Fruit fly (Drosophila melanogaster) whole organism, prepupa: ENCODE measurements around the gene CG6195.

Source experiments
- CG10631 ChIP-seq: fragments of 200-800 bp; sonication (Bioruptor generic); optimal IDR thresholded peaks from 2 replicates; lab custom pipeline; 2016; ENCODE audit warnings: missing biosample characterization, missing genetic modification characterization
- CG11762 ChIP-seq: fragments of 200-800 bp; sonication (Bioruptor generic); optimal IDR thresholded peaks from 3 replicates; lab custom pipeline; 2016; ENCODE audit warnings: missing biosample characterization, missing genetic modification characterization; ENCODE audit not compliant: insufficient read depth
- CG15336 ChIP-seq: fragments of 200-800 bp; sonication (Bioruptor generic); IDR thresholded peaks from 2 replicates; pipeline ENCODE4 v1.3.6; 2022; ENCODE audit warnings: missing biosample characterization, missing genetic modification characterization
- CG3032 ChIP-seq: fragments of 200-800 bp; optimal IDR thresholded peaks from 2 replicates; lab custom pipeline; 2019; ENCODE audit warnings: missing biosample characterization, mild to moderate bottlenecking, missing genetic modification characterization, moderate library complexity
- CG32006 ChIP-seq: fragments of 200-800 bp; sonication (Bioruptor generic); optimal IDR thresholded peaks from 3 replicates; lab custom pipeline; 2017; ENCODE audit warnings: missing biosample characterization, mild to moderate bottlenecking, missing genetic modification characterization
- CG34406 ChIP-seq: fragments of 200-800 bp; sonication (Bioruptor generic); optimal IDR thresholded peaks from 3 replicates; lab custom pipeline; 2016; ENCODE audit warnings: missing biosample characterization, missing genetic modification characterization
- CG6276 ChIP-seq: fragments of 200-800 bp; sonication (Bioruptor generic); optimal IDR thresholded peaks from 2 replicates; lab custom pipeline; 2017; ENCODE audit warnings: missing biosample characterization, mild to moderate bottlenecking, missing genetic modification characterization
- CG8119 ChIP-seq: fragments of 200-800 bp; sonication (Bioruptor generic); IDR thresholded peaks from 3 replicates; pipeline ENCODE4 v1.3.6; 2022; ENCODE audit warnings: missing biosample characterization, missing genetic modification characterization
- Gug ChIP-seq: fragments of 200-800 bp; sonication (Bioruptor generic); IDR thresholded peaks from 2 replicates; pipeline ENCODE4 v1.3.6; 2022; ENCODE audit warnings: missing biosample characterization, missing genetic modification characterization
- OdsH ChIP-seq: fragments of 200-800 bp; sonication (Bioruptor generic); optimal IDR thresholded peaks from 3 replicates; lab custom pipeline; 2016; ENCODE audit warnings: missing biosample characterization, missing genetic modification characterization
- achi ChIP-seq: fragments of 200-800 bp; sonication (Bioruptor generic); optimal IDR thresholded peaks from 3 replicates; lab custom pipeline; 2016; ENCODE audit warnings: missing biosample characterization, missing genetic modification characterization
- acj6 ChIP-seq: fragments of 200-800 bp; sonication (Bioruptor generic); optimal IDR thresholded peaks from 3 replicates; lab custom pipeline; 2016; ENCODE audit warnings: missing biosample characterization, missing genetic modification characterization
- fd59A ChIP-seq: fragments of 200-800 bp; sonication (Bioruptor generic); optimal IDR thresholded peaks from 2 replicates; lab custom pipeline; 2017; ENCODE audit warnings: missing biosample characterization, mild to moderate bottlenecking, missing genetic modification characterization, missing genetic modification reagents
- fkh ChIP-seq: fragments of 200-800 bp; sonication (Bioruptor generic); optimal IDR thresholded peaks from 3 replicates; lab custom pipeline; 2017; ENCODE audit warnings: missing biosample characterization, mild to moderate bottlenecking, missing genetic modification characterization, moderate library complexity
- salr ChIP-seq, 2 experiments: fragments of 200-800 bp; sonication (Bioruptor generic); optimal IDR thresholded peaks; 3 replicates each; lab custom pipeline; 2016 to 2018; ENCODE audit warnings: missing biosample characterization in 2 of 2, missing genetic modification characterization in 2 of 2, mild to moderate bottlenecking in 1 of 2
- vri ChIP-seq: fragments of 200-800 bp; sonication (Bioruptor generic); optimal IDR thresholded peaks from 3 replicates; lab custom pipeline; 2016; ENCODE audit warnings: missing biosample characterization, mild to moderate bottlenecking, missing genetic modification characterization

CG6195 gene

dm6 chr3R:19598855-19599254 is 49.4 kb downstream of the CG6195 start, which contains the start of gene Cpr92A:
TSS of gene Cpr92A (minus strand) at chr3R:19598955.
- TF ChIP-seq achi (no peak), CG32006 (GFP tag; lab: Kevin White, UChicago) (no peak), acj6 (GFP tag; lab: Kevin White, UChicago) (no peak), OdsH (GFP tag; lab: Kevin White, UChicago) (no peak), CG3032 (tag; lab: Kevin White, UChicago) (no peak), CG34406 (GFP tag; lab: Kevin White, UChicago) (no peak), fkh (GFP tag; lab: Kevin White, UChicago) (no peak), CG6276 (no peak), CG15336 (GFP tag; lab: Robert Waterston, UW) (no peak), Gug (GFP tag; lab: Robert Waterston, UW) (no peak), CG10631 (GFP tag; lab: Kevin White, UChicago) (no peak), fd59A (GFP tag; lab: Kevin White, UChicago) (no peak), CG11762 (GFP tag; lab: Kevin White, UChicago) (no peak), salr (GFP tag; optimal IDR thresholded peaks at IDR 0.05; lab: Kevin White, UChicago) (no peak), vri (GFP tag; lab: Kevin White, UChicago) (no peak), CG8119 (GFP tag; lab: Robert Waterston, UW) (no peak)
